Worm (Caenorhabditis elegans): ENCODE results near the gene F56D6.22.
"Not testable (repeated sequence)": the region's sequence is repeated elsewhere in the genome, so short reads cannot be mapped to it uniquely, and the experiment has no call there.

Gene F56D6.22

DNA sequence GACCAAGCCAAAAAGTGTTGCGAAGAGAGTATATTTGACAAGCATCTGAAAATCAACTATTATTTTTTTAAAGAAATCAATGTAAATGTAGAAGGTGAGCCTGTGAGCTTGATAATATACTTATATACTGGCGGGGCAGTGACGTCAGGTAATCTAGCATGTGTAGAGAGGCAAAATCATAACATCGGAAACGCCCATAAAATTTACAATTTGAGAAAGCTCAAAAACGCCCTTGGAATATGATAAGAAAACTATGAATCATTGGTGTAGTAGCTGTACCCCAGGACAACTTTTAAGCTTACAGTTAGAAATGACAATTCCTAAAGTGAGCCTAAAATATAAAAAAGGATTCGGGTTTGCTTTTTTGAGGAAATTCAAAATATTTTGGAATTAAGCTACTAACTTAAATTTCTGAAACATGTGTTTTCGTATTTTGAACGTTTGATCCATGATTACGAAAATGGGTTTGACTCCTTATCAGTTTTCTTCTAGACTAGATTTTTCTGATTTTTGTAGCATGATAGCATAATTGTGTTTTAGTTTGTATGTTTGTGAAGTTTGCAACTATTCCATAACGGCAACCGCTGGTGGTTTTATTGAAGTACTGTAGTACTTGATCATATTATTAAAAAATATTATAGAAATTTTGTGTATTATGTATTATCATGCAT is 34.4 kb upstream of the F56D6.22 start, which contains the start of gene clec-174:
Gene clec-174, minus strand, starts transcription at position 51 of the 671 bp plus-strand sequence.
- TF ChIP-seq elt-2 (tag; optimal IDR thresholded peaks at IDR 0.05) = peak; percentile 49
- peak; percentile 22 for TF ChIP-seq pqm-1 (tag; optimal IDR thresholded peaks at IDR 0.05)
- TF ChIP-seq nhr-12 (tag; optimal IDR thresholded peaks at IDR 0.05) = no peak
- no peak for TF ChIP-seq fkh-2 (tag; optimal IDR thresholded peaks at IDR 0.05)
- no peak for TF ChIP-seq eor-1 (tag; optimal IDR thresholded peaks at IDR 0.05)
- TF ChIP-seq mml-1 (tag; optimal IDR thresholded peaks at IDR 0.05) = no peak

DNA sequence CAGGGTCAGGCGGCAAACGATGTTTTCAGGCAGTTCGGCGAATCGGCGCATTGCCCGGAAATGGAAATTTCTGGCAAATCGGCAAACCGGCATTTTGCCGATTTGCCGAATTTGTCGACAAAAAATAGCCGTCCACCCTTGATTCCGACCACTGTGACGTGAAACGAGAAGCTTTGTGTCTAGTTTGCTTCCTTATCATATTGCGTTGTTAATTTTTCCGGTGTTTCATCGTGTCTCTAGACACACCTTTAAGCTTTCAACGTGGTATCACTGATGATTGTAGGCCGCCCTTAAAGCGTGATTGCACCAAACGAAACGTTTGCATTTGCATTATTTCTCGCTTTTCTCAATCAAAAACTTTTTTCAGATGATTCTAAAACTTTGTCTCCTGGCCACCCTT is 29.7 kb upstream of the F56D6.22 start, which contains the start of gene clec-71:
Gene clec-71, plus strand, starts transcription at position 362 of the 400 bp plus-strand sequence.
- TF ChIP-seq nhr-11 (tag; optimal IDR thresholded peaks at IDR 0.05) (no peak), eor-1 (tag; optimal IDR thresholded peaks at IDR 0.05) (no peak), elt-2 (tag; optimal IDR thresholded peaks at IDR 0.05) (peak; percentile 6), jun-1 (tag; optimal IDR thresholded peaks at IDR 0.05) (no peak), nhr-67 (tag; optimal IDR thresholded peaks at IDR 0.05) (no peak), mml-1 (tag; optimal IDR thresholded peaks at IDR 0.05) (no peak), lsy-12 (tag; optimal IDR thresholded peaks at IDR 0.05) (no peak), fkh-10 (GFP tag; optimal IDR thresholded peaks at IDR 0.05) (no peak)

- TF ChIP-seq elt-1, nhr-25, nhr-67 (tag; optimal IDR thresholded peaks at IDR 0.05): not testable (repeated sequence)
Measured at ce11 chrIV:3932408-3932807, 25.0 kb upstream of the F56D6.22 start, which contains the start of gene clec-70. Gene clec-70, plus strand, starts transcription at chrIV:3932708.

DNA sequence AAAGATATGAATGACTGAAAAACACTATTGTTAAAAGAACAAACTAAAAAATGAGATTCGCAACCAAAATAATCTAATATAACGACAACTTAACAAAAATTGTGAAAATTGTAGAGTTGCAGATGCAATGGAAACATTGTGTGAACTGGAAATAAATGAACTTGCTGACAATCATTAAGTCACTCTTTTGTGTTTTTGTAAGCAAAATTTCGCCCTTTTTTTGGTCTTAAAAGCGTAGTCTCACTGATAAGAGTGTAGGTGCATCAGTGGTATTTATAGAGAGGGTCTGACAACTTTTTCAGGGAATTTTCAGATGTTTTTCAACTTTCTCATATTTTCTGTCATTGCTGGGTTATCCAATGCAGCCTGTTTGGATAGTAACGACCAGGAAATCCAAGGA is 18.7 kb upstream of the F56D6.22 start, which contains the start of gene clec-68:
Gene clec-68, plus strand, starts transcription at position 301 of the 400 bp plus-strand sequence.
- TF ChIP-seq nhr-11 (tag; optimal IDR thresholded peaks at IDR 0.05) = no peak
- TF ChIP-seq unc-62 (GFP tag; optimal IDR thresholded peaks at IDR 0.05) = no peak
- TF ChIP-seq ama-1 (optimal IDR thresholded peaks at IDR 0.05) = no peak
- TF ChIP-seq egl-27 (tag; optimal IDR thresholded peaks at IDR 0.05) = no peak
- no peak for TF ChIP-seq mml-1 (tag; optimal IDR thresholded peaks at IDR 0.05)
- no peak for TF ChIP-seq nhr-77 (tag; optimal IDR thresholded peaks at IDR 0.05)
- TF ChIP-seq nhr-23 (tag; optimal IDR thresholded peaks at IDR 0.05) = no peak
- no peak for TF ChIP-seq nhr-67 (tag; optimal IDR thresholded peaks at IDR 0.05)
- TF ChIP-seq elt-1 (tag; optimal IDR thresholded peaks at IDR 0.05) = no peak
- no peak for TF ChIP-seq daf-12 (tag; optimal IDR thresholded peaks at IDR 0.05)
- TF ChIP-seq unc-39 (tag; optimal IDR thresholded peaks at IDR 0.05) = no peak
- TF ChIP-seq ceh-9 (tag; optimal IDR thresholded peaks at IDR 0.05) = no peak
- no peak for TF ChIP-seq nhr-28 (tag; optimal IDR thresholded peaks at IDR 0.05)
- no peak for TF ChIP-seq elt-2 (tag; optimal IDR thresholded peaks at IDR 0.05)
- TF ChIP-seq elt-3 (tag; optimal IDR thresholded peaks at IDR 0.05) = no peak
- TF ChIP-seq fkh-2 (tag; optimal IDR thresholded peaks at IDR 0.05) = no peak

ce11 chrIV:3921898-3922297 is 14.5 kb upstream of the F56D6.22 start, which contains the start of gene clec-67:
Gene clec-67, plus strand, starts transcription at chrIV:3922165.
- TF ChIP-seq nhr-43 (tag; optimal IDR thresholded peaks at IDR 0.05; ENCODE audit: poor library complexity, severe bottlenecking) = no peak
- no peak for TF ChIP-seq nhr-12 (tag; optimal IDR thresholded peaks at IDR 0.05)
- TF ChIP-seq jun-1 (tag; optimal IDR thresholded peaks at IDR 0.05) = peak; percentile 2
- TF ChIP-seq fos-1 (tag; optimal IDR thresholded peaks at IDR 0.05) = no peak
- no peak for TF ChIP-seq pha-4 (tag; optimal IDR thresholded peaks at IDR 0.05)
- no peak for TF ChIP-seq nhr-28 (tag; optimal IDR thresholded peaks at IDR 0.05)
- no peak for TF ChIP-seq aly-2 (tag; optimal IDR thresholded peaks at IDR 0.05)
- TF ChIP-seq pqm-1 (tag; optimal IDR thresholded peaks at IDR 0.05) = peak; percentile 45
- no peak for TF ChIP-seq ceh-9 (tag; optimal IDR thresholded peaks at IDR 0.05)
- no peak for TF ChIP-seq zag-1 (tag; optimal IDR thresholded peaks at IDR 0.05)
- no peak for TF ChIP-seq daf-12 (tag; optimal IDR thresholded peaks at IDR 0.05)
- no peak for TF ChIP-seq ceh-82 (tag; optimal IDR thresholded peaks at IDR 0.05)
- no peak for TF ChIP-seq nhr-11 (tag; optimal IDR thresholded peaks at IDR 0.05)
- no peak for TF ChIP-seq lin-39 (tag; optimal IDR thresholded peaks at IDR 0.05)
- peak; percentile 84 for TF ChIP-seq elt-2 (tag; optimal IDR thresholded peaks at IDR 0.05)
- no peak for TF ChIP-seq tbx-2 (tag; optimal IDR thresholded peaks at IDR 0.05)
- TF ChIP-seq sea-2 (GFP tag; optimal IDR thresholded peaks at IDR 0.05) = no peak
